Fruit fly (Drosophila melanogaster) whole organism, embryonic: ENCODE measurements around the gene Rpp20.

Experiments used
- ATbp ChIP-seq: fragments of 200-800 bp; sonication (Bioruptor generic); optimal IDR thresholded peaks from 2 replicates; lab custom pipeline; 2017; ENCODE audit warnings: missing biosample characterization, mild to moderate bottlenecking, missing genetic modification characterization, missing genetic modification reagents
- Adf1 ChIP-seq: fragments of 200-800 bp; sonication (Bioruptor generic); IDR thresholded peaks from 2 replicates; pipeline ENCODE4 v1.3.6; 2022; ENCODE audit warnings: missing biosample characterization, missing genetic modification characterization
- Aef1 ChIP-seq: fragments of 200-800 bp; sonication (Bioruptor generic); IDR thresholded peaks from 3 replicates; pipeline ENCODE4 v1.3.6; 2022; ENCODE audit warnings: missing biosample characterization, missing genetic modification characterization
- CG10366 ChIP-seq: fragments of 200-800 bp; sonication (Bioruptor generic); IDR thresholded peaks from 2 replicates; pipeline ENCODE4 v1.3.6; 2022; ENCODE audit warnings: missing biosample characterization, missing genetic modification characterization
- CG10565 ChIP-seq: fragments of 200-800 bp; sonication (Bioruptor generic); optimal IDR thresholded peaks from 3 replicates; lab custom pipeline; 2016; ENCODE audit warnings: missing biosample characterization, mild to moderate bottlenecking, missing genetic modification characterization
- CG10654 ChIP-seq: fragments of 200-800 bp; sonication (Bioruptor generic); optimal IDR thresholded peaks from 2 replicates; lab custom pipeline; 2016; ENCODE audit warnings: missing biosample characterization, missing genetic modification characterization
- CG11504 ChIP-seq: fragments of 200-800 bp; sonication (Bioruptor generic); optimal IDR thresholded peaks from 3 replicates; lab custom pipeline; 2019; ENCODE audit warnings: missing biosample characterization, mild to moderate bottlenecking, missing genetic modification characterization, moderate library complexity
- CG15479 ChIP-seq: fragments of 200-800 bp; sonication (Bioruptor generic); optimal IDR thresholded peaks from 3 replicates; lab custom pipeline; 2019; ENCODE audit warnings: missing biosample characterization, mild to moderate bottlenecking, missing genetic modification characterization, moderate library complexity
- CG16813 ChIP-seq: fragments of 200-800 bp; sonication (Bioruptor generic); IDR thresholded peaks from 3 replicates; pipeline ENCODE4 v1.3.6; 2022; ENCODE audit warnings: missing biosample characterization, missing genetic modification characterization; ENCODE audit not compliant: partially characterized antibody
- CG1832 ChIP-seq: fragments of 200-800 bp; sonication (Bioruptor generic); optimal IDR thresholded peaks from 2 replicates; lab custom pipeline; 2017; ENCODE audit warnings: missing biosample characterization, mild to moderate bottlenecking, missing genetic modification characterization, inconsistent platforms
- CG4360 ChIP-seq: fragments of 200-800 bp; sonication (Bioruptor generic); IDR thresholded peaks from 2 replicates; pipeline ENCODE4 v1.3.6; 2022; ENCODE audit warnings: missing biosample characterization, missing genetic modification characterization
- CG4707 ChIP-seq: fragments of 200-800 bp; sonication (Bioruptor generic); optimal IDR thresholded peaks from 2 replicates; lab custom pipeline; 2018; ENCODE audit warnings: missing biosample characterization, mild to moderate bottlenecking, missing genetic modification characterization, moderate library complexity
- CG6175 ChIP-seq: fragments of 200-800 bp; sonication (Bioruptor generic); IDR thresholded peaks from 3 replicates; pipeline ENCODE4 v1.3.6; 2022; ENCODE audit warnings: missing biosample characterization, missing genetic modification characterization
- CG6689 ChIP-seq: fragments of 200-800 bp; sonication (Bioruptor generic); IDR thresholded peaks from 2 replicates; pipeline ENCODE4 v1.3.6; 2022; ENCODE audit warnings: missing biosample characterization, missing genetic modification characterization
- CG8924 ChIP-seq: fragments of 200-800 bp; optimal IDR thresholded peaks from 3 replicates; lab custom pipeline; 2019; ENCODE audit warnings: missing biosample characterization, mild to moderate bottlenecking, missing genetic modification characterization, moderate library complexity
- CG9932 ChIP-seq: fragments of 200-800 bp; sonication (Bioruptor generic); IDR thresholded peaks from 2 replicates; pipeline ENCODE4 v1.3.6; 2022; ENCODE audit warnings: missing biosample characterization, missing genetic modification characterization
- Deaf1 ChIP-seq: fragments of 200-800 bp; optimal IDR thresholded peaks from 3 replicates; lab custom pipeline; 2019; ENCODE audit warnings: missing biosample characterization, mild to moderate bottlenecking, missing genetic modification characterization, moderate library complexity
- Ets97D ChIP-seq: fragments of 200-800 bp; sonication (Bioruptor generic); optimal IDR thresholded peaks from 3 replicates; lab custom pipeline; 2016; ENCODE audit warnings: missing biosample characterization, missing genetic modification characterization
- HmgZ ChIP-seq: fragments of 200-800 bp; sonication (Bioruptor generic); optimal IDR thresholded peaks from 2 replicates; lab custom pipeline; 2018; ENCODE audit warnings: missing biosample characterization, mild to moderate bottlenecking, missing genetic modification characterization
- Hmr ChIP-seq: fragments of 200-800 bp; sonication (Bioruptor generic); optimal IDR thresholded peaks from 3 replicates; lab custom pipeline; 2017; ENCODE audit warnings: mild to moderate bottlenecking, missing biosample characterization, missing genetic modification reagents, missing genetic modification characterization
- Med ChIP-seq: fragments of 200-800 bp; sonication (Bioruptor generic); peaks from one replicate; lab custom pipeline; 2016; ENCODE audit warnings: missing biosample characterization, missing genetic modification characterization, mild to moderate bottlenecking, inconsistent platforms, moderate library complexity
- PHDP ChIP-seq: fragments of 200-800 bp; sonication (Bioruptor generic); optimal IDR thresholded peaks from 3 replicates; lab custom pipeline; 2018; ENCODE audit warnings: missing biosample characterization, mild to moderate bottlenecking, missing genetic modification characterization, moderate library complexity
- Pdp1 ChIP-seq, 2 experiments: fragments of 200-800 bp; sonication (Bioruptor generic); optimal IDR thresholded peaks; 3 replicates each; lab custom pipeline; 2016; ENCODE audit warnings: missing biosample characterization in 2 of 2, missing genetic modification characterization in 2 of 2, mild to moderate bottlenecking in 1 of 2, moderate library complexity in 1 of 2
- Stat92E ChIP-seq, 3 experiments: fragments of >200 bp in 2 of 3; fragments of 200-800 bp in 1 of 3; sonication (Bioruptor generic) in 1 of 3; optimal IDR thresholded peaks; 2 replicates each; lab custom pipeline; 2017 to 2019; ENCODE audit warnings: missing biosample characterization in 3 of 3, missing genetic modification characterization in 3 of 3, mild to moderate bottlenecking in 1 of 3, moderate library complexity in 1 of 3
- cg ChIP-seq: fragments of 200-800 bp; sonication (Bioruptor generic); optimal IDR thresholded peaks from 3 replicates; lab custom pipeline; 2019; ENCODE audit warnings: missing biosample characterization, mild to moderate bottlenecking, missing genetic modification characterization, moderate library complexity
- chinmo ChIP-seq: fragments of 200-800 bp; sonication (Bioruptor generic); IDR thresholded peaks from 4 replicates; pipeline ENCODE4 v1.3.6; 2022; ENCODE audit warnings: missing biosample characterization, missing genetic modification characterization; ENCODE audit not compliant: partially characterized antibody
- crol ChIP-seq: fragments of 200-800 bp; sonication (Bioruptor generic); IDR thresholded peaks from 2 replicates; pipeline ENCODE4 v1.3.6; 2022; ENCODE audit warnings: missing biosample characterization, missing genetic modification characterization
- da ChIP-seq: fragments of 200-800 bp; sonication (Bioruptor generic); optimal IDR thresholded peaks from 2 replicates; lab custom pipeline; 2016; ENCODE audit warnings: missing biosample characterization, missing genetic modification characterization
- dan ChIP-seq: fragments of 200-800 bp; sonication (Bioruptor generic); IDR thresholded peaks from 2 replicates; pipeline ENCODE4 v1.3.6; 2022; ENCODE audit warnings: missing biosample characterization, missing genetic modification characterization
- kni ChIP-seq: fragments of 200-800 bp; sonication (Bioruptor generic); optimal IDR thresholded peaks from 3 replicates; lab custom pipeline; 2017; ENCODE audit warnings: mild to moderate bottlenecking, missing biosample characterization, missing genetic modification reagents, missing genetic modification characterization
- pros ChIP-seq: fragments of 200-800 bp; sonication (Bioruptor generic); optimal IDR thresholded peaks from 3 replicates; lab custom pipeline; 2019; ENCODE audit warnings: missing biosample characterization, mild to moderate bottlenecking, missing genetic modification characterization, moderate library complexity
- psq ChIP-seq: fragments of 200-800 bp; sonication (Bioruptor generic); optimal IDR thresholded peaks from 2 replicates; lab custom pipeline; 2017; ENCODE audit warnings: missing biosample characterization, missing genetic modification characterization
- sens ChIP-seq: fragments of 200-800 bp; sonication (Bioruptor generic); peaks from one replicate; lab custom pipeline; 2016; ENCODE audit warnings: missing biosample characterization, missing genetic modification characterization
- sna ChIP-seq: fragments of 200-800 bp; sonication (Bioruptor generic); IDR thresholded peaks from 2 replicates; pipeline ENCODE4 v1.3.6; 2022; ENCODE audit warnings: missing biosample characterization, missing genetic modification characterization; ENCODE audit not compliant: partially characterized antibody
- twi ChIP-seq: fragments of 200-800 bp; optimal IDR thresholded peaks from 2 replicates; lab custom pipeline; 2019; ENCODE audit warnings: missing biosample characterization, mild to moderate bottlenecking, missing genetic modification characterization, moderate library complexity

Gene Rpp20

dm6 chrX:19773734-19774702 lies 29.8 kb downstream of the Rpp20 start:
- TF ChIP-seq ATbp = peak; percentile 55
- TF ChIP-seq Deaf1 (tag; lab: Kevin White, UChicago) = peak; percentile 44
- TF ChIP-seq chinmo (GFP tag; lab: Robert Waterston, UW) = 0 out of 4 replicates have a peak, but pooled peaks have one; percentile 53
- TF ChIP-seq dan (GFP tag; lab: Robert Waterston, UW) = no peak
- 0 out of 2 replicates have a peak, but pooled peaks have one; percentile 23 for TF ChIP-seq CG9932 (GFP tag; lab: Robert Waterston, UW)
- peak; percentile 89 for TF ChIP-seq twi
- TF ChIP-seq CG4360 (GFP tag; lab: Robert Waterston, UW) = peak; percentile 97
- TF ChIP-seq CG16813 (GFP tag; lab: Robert Waterston, UW) = no peak
- peak; percentile 93 for TF ChIP-seq pros (GFP tag; lab: Kevin White, UChicago)
- TF ChIP-seq CG10654 (GFP tag; lab: Kevin White, UChicago) = no peak
- no peak for TF ChIP-seq CG10366 (GFP tag; lab: Robert Waterston, UW)
- TF ChIP-seq Med (GFP tag; lab: Kevin White, UChicago) = peak; percentile 24
- no peak for TF ChIP-seq CG6689 (GFP tag; lab: Robert Waterston, UW)
- 0 out of 2 replicates have a peak, but pooled peaks have one; percentile 12 for TF ChIP-seq sna (GFP tag; lab: Robert Waterston, UW)
- no peak for TF ChIP-seq CG4707 (GFP tag; lab: Kevin White, UChicago)
- peak; percentile 20 for TF ChIP-seq sens
- peak; percentile 92 for TF ChIP-seq crol (GFP tag; lab: Robert Waterston, UW)
- peak; percentile 50 for TF ChIP-seq CG11504 (tag; lab: Kevin White, UChicago)
- peak; percentile 49 for TF ChIP-seq CG1832 (GFP tag; lab: Kevin White, UChicago)
- peak; percentile 54 for TF ChIP-seq kni (GFP tag; lab: Kevin White, UChicago)
- no peak for TF ChIP-seq Pdp1 (GFP tag; optimal IDR thresholded peaks at IDR 0.05; lab: Kevin White, UChicago)
- 0 out of 2 replicates have a peak, but pooled peaks have one; percentile 21 for TF ChIP-seq Adf1
- peak; percentile 77; the same call in 2 of the 3 replicates for TF ChIP-seq CG6175 (GFP tag; lab: Robert Waterston, UW)
- 0 out of 3 replicates have a peak, but pooled peaks have one; percentile 13 for TF ChIP-seq Aef1 (GFP tag; lab: Robert Waterston, UW)
- peak; percentile 79 for TF ChIP-seq psq (GFP tag; lab: Kevin White, UChicago)
- no peak for TF ChIP-seq PHDP (tag; lab: Kevin White, UChicago)
- no peak for TF ChIP-seq da (GFP tag; lab: Kevin White, UChicago)
- TF ChIP-seq CG15479 (GFP tag; lab: Kevin White, UChicago) = peak; percentile 64
- TF ChIP-seq cg (GFP tag; lab: Kevin White, UChicago) = peak; percentile 77
- TF ChIP-seq CG10565 (GFP tag; lab: Kevin White, UChicago) = no peak
- no peak for TF ChIP-seq Hmr (GFP tag; lab: Kevin White, UChicago)
- TF ChIP-seq, all 482 proteins: peak for 20

- TF ChIP-seq HmgZ (tag; lab: Kevin White, UChicago) (no peak), CG15479 (GFP tag; lab: Kevin White, UChicago) (peak; percentile 97), Ets97D (GFP tag; lab: Kevin White, UChicago) (no peak), pros (GFP tag; lab: Kevin White, UChicago) (peak; percentile 23), twi (peak; percentile 97), Med (GFP tag; lab: Kevin White, UChicago) (peak; percentile 32), CG8924 (tag; lab: Kevin White, UChicago) (peak; percentile 7), Stat92E (GFP tag; optimal IDR thresholded peaks at IDR 0.05; lab: Kevin White, UChicago) (peak in 1 of 3 experiments; percentile 35), Deaf1 (tag; lab: Kevin White, UChicago) (peak; percentile 21)
These were observed 30.9 kb downstream of the Rpp20 start for dm6 chrX:19775055-19775645.
